Worm (Caenorhabditis elegans): ENCODE results near the gene cfim-2.
"Not testable (repeated sequence)": the region's sequence is repeated elsewhere in the genome, so short reads cannot be mapped to it uniquely, and the experiment has no call there.

cfim-2 gene

DNA sequence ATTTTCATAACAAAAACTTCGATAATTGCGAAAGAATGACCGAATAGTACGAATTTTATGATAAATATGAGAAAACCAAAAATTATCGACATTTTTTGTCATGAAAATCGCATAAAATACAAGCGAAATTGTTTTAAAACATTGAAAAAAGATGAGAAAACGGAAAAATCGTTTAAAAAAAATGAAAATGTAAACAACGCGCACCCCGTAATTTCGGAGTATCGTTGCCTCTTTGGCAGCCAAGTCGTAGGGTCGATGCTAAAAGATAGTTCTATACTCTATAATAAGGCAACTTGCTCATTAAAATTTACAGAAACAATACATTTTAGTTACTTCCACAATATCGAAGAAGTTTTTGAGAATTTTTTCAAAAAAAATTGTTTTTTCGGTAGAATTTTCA lies 35.0 kb downstream of the cfim-2 start:
- peak; percentile 69 for TF ChIP-seq attf-3 (GFP tag; conservative IDR thresholded peaks at IDR 0.05)

DNA sequence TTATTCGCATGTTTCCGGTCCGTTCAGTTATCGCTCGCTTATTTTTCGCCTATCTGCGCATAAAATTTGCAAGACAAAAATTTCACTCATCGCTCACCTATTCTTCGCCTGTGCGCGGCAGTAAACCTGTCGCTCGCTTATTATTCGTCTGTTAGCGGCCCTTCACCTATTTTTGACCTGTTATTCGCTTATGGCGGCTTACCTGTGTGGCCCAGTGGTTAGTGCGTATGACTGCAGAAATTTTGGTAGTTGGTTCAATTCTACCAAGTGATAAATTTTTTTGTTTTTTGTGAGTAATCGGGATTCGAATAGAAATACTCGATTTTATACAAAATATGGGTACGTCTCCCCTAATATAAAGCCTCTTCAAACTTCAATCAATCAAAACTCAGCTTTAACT lies 37.9 kb downstream of the cfim-2 start:
- TF ChIP-seq egl-44 (GFP tag; IDR thresholded peaks at IDR 0.05), result peak; percentile 62
- peak; percentile 83 for TF ChIP-seq ceh-40 (GFP tag; IDR thresholded peaks at IDR 0.05)
- peak; percentile 12; the same call in 1 of the 2 replicates for TF ChIP-seq C17E4.6 (GFP tag; IDR thresholded peaks at IDR 0.05)
- TF ChIP-seq rpc-1 (optimal IDR thresholded peaks at IDR 0.05); cebp-1 (tag; optimal IDR thresholded peaks at IDR 0.05): not testable (repeated sequence)
- peak; percentile 51 for TF ChIP-seq rpc-1 (tag; optimal IDR thresholded peaks at IDR 0.05)
- peak; percentile 51 for TF ChIP-seq hmg-1.2 (GFP tag; IDR thresholded peaks at IDR 0.05)
- TF ChIP-seq aptf-3 (GFP tag; IDR thresholded peaks at IDR 0.05), result 0 out of 2 replicates have a peak, but pooled peaks have one; percentile 60
- 0 out of 2 replicates have a peak, but pooled peaks have one; percentile 34 for TF ChIP-seq Y53G8AR.9 (GFP tag; conservative IDR thresholded peaks at IDR 0.05)
- peak; percentile 38; the same call in 1 of the 2 replicates for TF ChIP-seq D2030.7 (GFP tag; IDR thresholded peaks at IDR 0.05)
- peak; percentile 42; the same call in 1 of the 2 replicates for TF ChIP-seq rcor-1 (GFP tag; IDR thresholded peaks at IDR 0.05)
- TF ChIP-seq Y56A3A.18 (GFP tag; IDR thresholded peaks at IDR 0.05), result 0 out of 2 replicates have a peak, but pooled peaks have one; percentile 33
- TF ChIP-seq nhr-120 (GFP tag; IDR thresholded peaks at IDR 0.05), result 0 out of 2 replicates have a peak, but pooled peaks have one; percentile 77
- 0 out of 2 replicates have a peak, but pooled peaks have one; percentile 22 for TF ChIP-seq Y95B8A.8 (GFP tag; IDR thresholded peaks at IDR 0.05)
- TF ChIP-seq let-526 (GFP tag; IDR thresholded peaks at IDR 0.05), result 0 out of 2 replicates have a peak, but pooled peaks have one; percentile 31
- 0 out of 2 replicates have a peak, but pooled peaks have one; percentile 40 for TF ChIP-seq ztf-28 (GFP tag; IDR thresholded peaks at IDR 0.05)
- 0 out of 2 replicates have a peak, but pooled peaks have one; percentile 11 for TF ChIP-seq ztf-6 (GFP tag; IDR thresholded peaks at IDR 0.05)
- TF ChIP-seq B0261.1 (tag; optimal IDR thresholded peaks at IDR 0.05), result peak; percentile 57
- peak; percentile 85 for TF ChIP-seq tbp1 (GFP tag; optimal IDR thresholded peaks at IDR 0.05)
- peak; percentile 63; the same call in 1 of the 2 replicates for TF ChIP-seq madf-3 (GFP tag; IDR thresholded peaks at IDR 0.05)
- 0 out of 2 replicates have a peak, but pooled peaks have one; percentile 13 for TF ChIP-seq attf-3 (GFP tag; conservative IDR thresholded peaks at IDR 0.05)
- TF ChIP-seq lin-26 (GFP tag; IDR thresholded peaks at IDR 0.05), result peak; percentile 95
- TF ChIP-seq cebp-1 (GFP tag; IDR thresholded peaks at IDR 0.05), result peak; percentile 63
- TF ChIP-seq ceh-58 (GFP tag; IDR thresholded peaks at IDR 0.05), result 0 out of 2 replicates have a peak, but pooled peaks have one; percentile 53
- TF ChIP-seq cebp-2 (GFP tag; IDR thresholded peaks at IDR 0.05), result 0 out of 2 replicates have a peak, but pooled peaks have one; percentile 9
- TF ChIP-seq dox-1 (GFP tag; IDR thresholded peaks at IDR 0.05), result peak; percentile 69; the same call in 1 of the 2 replicates
- peak; percentile 55; the same call in 1 of the 2 replicates for TF ChIP-seq nfyb-1 (GFP tag; IDR thresholded peaks at IDR 0.05)
- 0 out of 2 replicates have a peak, but pooled peaks have one; percentile 17 for TF ChIP-seq egl-18 (GFP tag; IDR thresholded peaks at IDR 0.05)
- TF ChIP-seq ztf-25 (GFP tag; IDR thresholded peaks at IDR 0.05), result peak; percentile 79; the same call in 1 of the 2 replicates
- peak; percentile 36; the same call in 1 of the 2 replicates for TF ChIP-seq ceh-91 (GFP tag; IDR thresholded peaks at IDR 0.05)

- TF ChIP-seq ztf-26 (tag; optimal IDR thresholded peaks at IDR 0.05) (no peak), madf-6 (GFP tag; IDR thresholded peaks at IDR 0.05) (no peak), F49E8.2 (tag; optimal IDR thresholded peaks at IDR 0.05; ENCODE audit: insufficient read depth) (no peak), ceh-91 (GFP tag; IDR thresholded peaks at IDR 0.05) (no peak), lin-35 (GFP tag; optimal IDR thresholded peaks at IDR 0.05) (no peak), Y53F4B.3 (GFP tag; IDR thresholded peaks at IDR 0.05) (no peak), K12H6.12 (tag; optimal IDR thresholded peaks at IDR 0.05) (no peak)
These were observed 39.8 kb downstream of the cfim-2 start, which contains the start of gene C53B4.2 for ce11 chrIV:8965883-8966282. TSS of gene C53B4.2 (plus strand) at chrIV:8966183.
